Worm (Caenorhabditis elegans): ENCODE data around the gene srd-32.

ce11 chrV:4851969-4852368 is 13.5 kb upstream of the srd-32 start:
- no peak for TF ChIP-seq gei-8 (GFP tag; optimal IDR thresholded peaks at IDR 0.05)
- TF ChIP-seq zfp-2 (tag; optimal IDR thresholded peaks at IDR 0.05), result no peak
- TF ChIP-seq nhr-48 (tag; optimal IDR thresholded peaks at IDR 0.05), result no peak
- TF ChIP-seq nhr-25 (tag; optimal IDR thresholded peaks at IDR 0.05; ENCODE audit: borderline replicate concordance, insufficient read depth), result no peak
- TF ChIP-seq lsy-2 (tag; optimal IDR thresholded peaks at IDR 0.05), result no peak
